Fruit fly (Drosophila melanogaster) whole organism, embryonic: Measurements from ENCODE around the gene CG43072.

Source experiments
- Asciz ChIP-seq: fragments of 200-800 bp; sonication (Bioruptor generic); optimal IDR thresholded peaks from 2 replicates; lab custom pipeline; 2017; ENCODE audit warnings: missing biosample characterization, mild to moderate bottlenecking, missing genetic modification characterization, missing genetic modification reagents
- BtbVII ChIP-seq: fragments of 200-800 bp; sonication (Bioruptor generic); optimal IDR thresholded peaks from 3 replicates; lab custom pipeline; 2017; ENCODE audit warnings: missing biosample characterization, mild to moderate bottlenecking, missing genetic modification characterization
- CG10959 ChIP-seq: fragments of 200-800 bp; sonication (Bioruptor generic); IDR thresholded peaks from 2 replicates; pipeline ENCODE4 v1.3.6; 2022; ENCODE audit warnings: missing biosample characterization, missing genetic modification characterization
- CG10979 ChIP-seq: fragments of 200-800 bp; sonication (Bioruptor generic); optimal IDR thresholded peaks from 2 replicates; lab custom pipeline; 2018; ENCODE audit warnings: missing biosample characterization, mild to moderate bottlenecking, missing genetic modification characterization, moderate library complexity
- CG11695 ChIP-seq: fragments of 200-800 bp; sonication (Bioruptor generic); IDR thresholded peaks from 3 replicates; pipeline ENCODE4 v1.3.6; 2022; ENCODE audit warnings: missing biosample characterization, missing genetic modification characterization
- CG11696 ChIP-seq: fragments of 200-800 bp; sonication (Bioruptor generic); IDR thresholded peaks from 2 replicates; pipeline ENCODE4 v1.3.6; 2022; ENCODE audit warnings: missing biosample characterization, missing genetic modification characterization
- CG12219 ChIP-seq: fragments of 200-800 bp; sonication (Bioruptor generic); optimal IDR thresholded peaks from 3 replicates; lab custom pipeline; 2018; ENCODE audit warnings: missing biosample characterization, mild to moderate bottlenecking, missing genetic modification characterization
- CG13775 ChIP-seq: fragments of 200-800 bp; sonication (Bioruptor generic); optimal IDR thresholded peaks from 3 replicates; lab custom pipeline; 2017; ENCODE audit warnings: missing biosample characterization, mild to moderate bottlenecking, missing genetic modification characterization
- CG14710 ChIP-seq: fragments of 200-800 bp; sonication (Bioruptor generic); optimal IDR thresholded peaks from 3 replicates; lab custom pipeline; 2019; ENCODE audit warnings: missing biosample characterization, mild to moderate bottlenecking, missing genetic modification characterization, moderate library complexity
- CG14860 ChIP-seq: fragments of 200-800 bp; sonication (Bioruptor generic); IDR thresholded peaks from 3 replicates; pipeline ENCODE4 v1.3.6; 2022; ENCODE audit warnings: missing biosample characterization, missing genetic modification characterization; ENCODE audit not compliant: partially characterized antibody
- CG14965 ChIP-seq: fragments of 200-800 bp; sonication (Bioruptor generic); optimal IDR thresholded peaks from 2 replicates; lab custom pipeline; 2016; ENCODE audit warnings: missing biosample characterization, missing genetic modification characterization, borderline replicate concordance
- CG16815 ChIP-seq: fragments of 200-800 bp; sonication (Bioruptor generic); optimal IDR thresholded peaks from 3 replicates; lab custom pipeline; 2017; ENCODE audit warnings: missing biosample characterization, mild to moderate bottlenecking, missing genetic modification characterization
- CG18011 ChIP-seq: fragments of 200-800 bp; sonication (Bioruptor generic); optimal IDR thresholded peaks from 2 replicates; lab custom pipeline; 2017; ENCODE audit warnings: missing biosample characterization, missing genetic modification characterization, mild to moderate bottlenecking, moderate library complexity, missing genotype
- CG4328 ChIP-seq: fragments of 200-800 bp; sonication (Bioruptor generic); optimal IDR thresholded peaks from 3 replicates; lab custom pipeline; 2017; ENCODE audit warnings: missing biosample characterization, missing genetic modification reagents, missing genetic modification characterization
- CG6272 ChIP-seq: fragments of 200-800 bp; sonication (Bioruptor generic); IDR thresholded peaks from 2 replicates; pipeline ENCODE4 v1.3.6; 2022; ENCODE audit warnings: missing biosample characterization, missing genetic modification characterization
- CG6791 ChIP-seq: fragments of 200-800 bp; sonication (Bioruptor generic); IDR thresholded peaks from 3 replicates; pipeline ENCODE4 v1.3.6; 2022; ENCODE audit warnings: missing biosample characterization, missing genetic modification characterization; ENCODE audit not compliant: partially characterized antibody
- CG7745 ChIP-seq: fragments of 200-800 bp; sonication (Bioruptor generic); optimal IDR thresholded peaks from 2 replicates; lab custom pipeline; 2018; ENCODE audit warnings: missing biosample characterization, mild to moderate bottlenecking, missing genetic modification characterization, moderate library complexity
- CG8089 ChIP-seq: fragments of 200-800 bp; sonication (Bioruptor generic); optimal IDR thresholded peaks from 3 replicates; lab custom pipeline; 2016; ENCODE audit warnings: missing biosample characterization, missing genetic modification characterization
- CG8765 ChIP-seq: fragments of 200-800 bp; sonication (Bioruptor generic); IDR thresholded peaks from 2 replicates; pipeline ENCODE4 v1.3.6; 2022; ENCODE audit warnings: missing biosample characterization, missing genetic modification characterization
- D ChIP-seq, 2 experiments: fragments of 200-800 bp in 1 of 2; fragments of >200 bp in 1 of 2; sonication (Bioruptor generic) in 1 of 2; optimal IDR thresholded peaks; 2 replicates in 1 of 2; 3 replicates in 1 of 2; lab custom pipeline; 2017; ENCODE audit warnings: mild to moderate bottlenecking in 1 of 2, missing biosample characterization in 1 of 2, missing genetic modification characterization in 1 of 2, missing genetic modification reagents in 1 of 2
- Dad ChIP-seq: fragments of 200-800 bp; sonication (Bioruptor generic); optimal IDR thresholded peaks from 3 replicates; lab custom pipeline; 2016; ENCODE audit warnings: missing biosample characterization, missing genetic modification characterization
- Doc3 ChIP-seq: fragments of 200-800 bp; sonication (Bioruptor generic); IDR thresholded peaks from 3 replicates; pipeline ENCODE4 v1.3.6; 2022; ENCODE audit warnings: missing biosample characterization, missing genetic modification characterization; ENCODE audit not compliant: partially characterized antibody
- Dp ChIP-seq: fragments of 200-800 bp; sonication (Bioruptor generic); optimal IDR thresholded peaks from 2 replicates; lab custom pipeline; 2018; ENCODE audit warnings: missing biosample characterization, mild to moderate bottlenecking, missing genetic modification characterization, moderate library complexity
- Eip74EF ChIP-seq, 2 experiments: fragments of 200-800 bp in 1 of 2; fragments of >200 bp in 1 of 2; sonication (Bioruptor generic) in 1 of 2; optimal IDR thresholded peaks; 2 replicates each; lab custom pipeline; 2017 to 2019; ENCODE audit warnings: missing biosample characterization in 2 of 2, missing genetic modification characterization in 2 of 2, mild to moderate bottlenecking in 1 of 2, moderate library complexity in 1 of 2
- Ets65A ChIP-seq: fragments of 200-800 bp; sonication (Bioruptor generic); peaks from one replicate; lab custom pipeline; 2016; ENCODE audit warnings: missing biosample characterization, missing genetic modification characterization
- MTF-1 ChIP-seq: fragments of 200-800 bp; sonication (Bioruptor generic); optimal IDR thresholded peaks from 2 replicates; lab custom pipeline; 2018; ENCODE audit warnings: missing biosample characterization, mild to moderate bottlenecking, missing genetic modification characterization, borderline replicate concordance
- Myb ChIP-seq: fragments of 200-800 bp; sonication (Bioruptor generic); optimal IDR thresholded peaks from 2 replicates; lab custom pipeline; 2016; ENCODE audit warnings: missing biosample characterization, missing genetic modification characterization
- Ptx1 ChIP-seq: fragments of 200-800 bp; sonication (Bioruptor generic); IDR thresholded peaks from 2 replicates; pipeline ENCODE4 v1.3.6; 2022; ENCODE audit warnings: missing biosample characterization, missing genetic modification characterization
- Usf ChIP-seq: fragments of 200-800 bp; sonication (Bioruptor generic); optimal IDR thresholded peaks from 2 replicates; lab custom pipeline; 2017; ENCODE audit warnings: missing genotype, missing biosample characterization, missing genetic modification characterization
- YL-1 ChIP-seq: fragments of 200-800 bp; sonication (Bioruptor generic); optimal IDR thresholded peaks from 3 replicates; lab custom pipeline; 2017; ENCODE audit warnings: missing biosample characterization, mild to moderate bottlenecking, missing genetic modification characterization
- bigmax ChIP-seq: fragments of 200-800 bp; sonication (Bioruptor generic); optimal IDR thresholded peaks from 2 replicates; lab custom pipeline; 2018; ENCODE audit warnings: missing biosample characterization, mild to moderate bottlenecking, missing genetic modification characterization
- bowl ChIP-seq: fragments of 200-800 bp; sonication (Bioruptor generic); IDR thresholded peaks from 2 replicates; pipeline ENCODE4 v1.3.6; 2022; ENCODE audit warnings: missing biosample characterization, missing genetic modification characterization
- cad ChIP-seq: fragments of >200 bp; optimal IDR thresholded peaks from 2 replicates; lab custom pipeline; 2017; ENCODE audit warnings: missing biosample characterization, missing genetic modification characterization
- chinmo ChIP-seq: fragments of 200-800 bp; sonication (Bioruptor generic); IDR thresholded peaks from 4 replicates; pipeline ENCODE4 v1.3.6; 2022; ENCODE audit warnings: missing biosample characterization, missing genetic modification characterization; ENCODE audit not compliant: partially characterized antibody
- dimm ChIP-seq: fragments of 200-800 bp; sonication (Bioruptor generic); IDR thresholded peaks from 2 replicates; pipeline ENCODE4 v1.3.6; 2022; ENCODE audit warnings: missing biosample characterization, missing genetic modification characterization
- ems ChIP-seq: fragments of 200-800 bp; sonication (Bioruptor generic); optimal IDR thresholded peaks from 3 replicates; lab custom pipeline; 2016; ENCODE audit warnings: missing biosample characterization, missing genetic modification characterization
- gce ChIP-seq: fragments of 200-800 bp; sonication (Bioruptor generic); IDR thresholded peaks from 3 replicates; pipeline ENCODE4 v1.3.6; 2022; ENCODE audit warnings: missing biosample characterization, missing genetic modification characterization
- gsb ChIP-seq: fragments of 200-800 bp; sonication (Bioruptor generic); IDR thresholded peaks from 2 replicates; pipeline ENCODE4 v1.3.6; 2022; ENCODE audit warnings: missing biosample characterization, missing genetic modification characterization
- lilli ChIP-seq: fragments of 200-800 bp; sonication (Bioruptor generic); optimal IDR thresholded peaks from 3 replicates; lab custom pipeline; 2016; ENCODE audit warnings: missing biosample characterization, missing genetic modification characterization
- nerfin-2 ChIP-seq: fragments of 200-800 bp; sonication (Bioruptor generic); IDR thresholded peaks from 2 replicates; pipeline ENCODE4 v1.3.6; 2022; ENCODE audit warnings: missing biosample characterization, missing genetic modification characterization; ENCODE audit not compliant: partially characterized antibody
- ranshi ChIP-seq: fragments of 200-800 bp; sonication (Bioruptor generic); IDR thresholded peaks from 2 replicates; pipeline ENCODE4 v1.3.6; 2022; ENCODE audit warnings: missing biosample characterization, missing genetic modification characterization
- row ChIP-seq: fragments of 200-800 bp; sonication (Bioruptor generic); IDR thresholded peaks from 3 replicates; pipeline ENCODE4 v1.3.6; 2022; ENCODE audit warnings: missing biosample characterization, missing genetic modification characterization
- sisA ChIP-seq: fragments of 200-800 bp; sonication (Bioruptor generic); IDR thresholded peaks from 2 replicates; pipeline ENCODE4 v1.3.6; 2022; ENCODE audit warnings: missing biosample characterization, missing genetic modification characterization
- ssp ChIP-seq: fragments of 200-800 bp; sonication (Bioruptor generic); IDR thresholded peaks from 2 replicates; pipeline ENCODE4 v1.3.6; 2022; ENCODE audit warnings: missing biosample characterization, missing genetic modification characterization
- vnd ChIP-seq: fragments of 200-800 bp; sonication (Bioruptor generic); IDR thresholded peaks from 3 replicates; pipeline ENCODE4 v1.3.6; 2022; ENCODE audit warnings: missing biosample characterization, missing genetic modification characterization; ENCODE audit not compliant: partially characterized antibody
- vvl ChIP-seq: fragments of 200-800 bp; sonication (Bioruptor generic); IDR thresholded peaks from 2 replicates; pipeline ENCODE4 v1.3.6; 2022; ENCODE audit warnings: missing biosample characterization, missing genetic modification characterization
- yki ChIP-seq: fragments of >200 bp; optimal IDR thresholded peaks from 3 replicates; lab custom pipeline; 2018
- zen ChIP-seq: fragments of 200-800 bp; sonication (Bioruptor generic); optimal IDR thresholded peaks from 3 replicates; lab custom pipeline; 2018; ENCODE audit warnings: missing biosample characterization, mild to moderate bottlenecking, missing genetic modification characterization, moderate library complexity

Gene CG43072

DNA sequence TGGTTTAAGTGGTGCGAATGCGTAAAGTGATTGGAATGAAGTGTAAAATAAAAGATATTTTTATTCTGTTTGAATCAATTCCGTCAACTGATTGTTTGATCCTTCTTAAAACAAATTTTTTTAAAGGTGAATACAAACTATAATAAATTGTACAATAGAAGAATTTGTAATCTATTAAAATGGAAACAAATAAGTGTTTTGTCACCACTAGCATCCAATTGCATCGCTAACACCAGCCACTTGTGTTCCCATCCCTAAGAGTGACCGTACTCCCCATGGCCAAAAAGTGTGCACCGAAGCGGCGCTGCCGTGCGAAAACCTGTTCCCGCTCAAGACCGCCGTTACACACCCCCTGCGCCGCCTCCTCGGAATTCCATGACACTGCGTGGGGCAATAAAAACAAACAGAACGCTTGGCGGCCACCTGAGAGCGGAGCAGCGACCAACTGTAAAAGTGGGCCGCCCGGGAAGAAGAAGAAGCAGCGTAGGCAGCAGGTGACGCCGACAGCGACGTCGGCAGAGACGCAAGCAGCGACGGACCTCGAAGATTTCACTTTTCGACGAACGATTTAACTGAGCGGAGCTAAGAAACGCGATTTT lies 37.9 kb upstream of the CG43072 start, which contains the start of gene Pdss2 (continued):
- TF ChIP-seq Eip74EF (GFP tag; optimal IDR thresholded peaks at IDR 0.05; lab: Kevin White, UChicago), result peak in 1 of 2 experiments; percentile 47
- TF ChIP-seq vnd, result peak; percentile 56
- peak; percentile 78 for TF ChIP-seq CG6791 (GFP tag; lab: Robert Waterston, UW)
- no peak for TF ChIP-seq gce (GFP tag; lab: Robert Waterston, UW)
- TF ChIP-seq CG14860 (GFP tag; lab: Robert Waterston, UW), result peak; percentile 39; the same call in 2 of the 3 replicates
- TF ChIP-seq bowl (GFP tag; lab: Robert Waterston, UW), result 0 out of 2 replicates have a peak, but pooled peaks have one; percentile 14
- TF ChIP-seq CG18011, result peak; percentile 46
- TF ChIP-seq Myb (GFP tag; lab: Kevin White, UChicago), result peak; percentile 24
- TF ChIP-seq CG11696 (GFP tag; lab: Robert Waterston, UW), result 0 out of 2 replicates have a peak, but pooled peaks have one; percentile 33
- peak; percentile 47 for TF ChIP-seq CG10979 (tag; lab: Kevin White, UChicago)
- peak; percentile 18 for TF ChIP-seq BtbVII (GFP tag; lab: Kevin White, UChicago)
- peak; percentile 68 for TF ChIP-seq Doc3 (GFP tag; lab: Robert Waterston, UW)
- TF ChIP-seq bigmax (GFP tag; lab: Kevin White, UChicago), result peak; percentile 39
- peak; percentile 61 for TF ChIP-seq YL-1 (GFP tag; lab: Kevin White, UChicago)
- TF ChIP-seq vvl (GFP tag; lab: Robert Waterston, UW), result peak; percentile 78
- peak; percentile 77 for TF ChIP-seq Ptx1
- TF ChIP-seq gsb (GFP tag; lab: Robert Waterston, UW), result peak; percentile 57
- peak; percentile 85 for TF ChIP-seq CG13775 (GFP tag; lab: Kevin White, UChicago)
- peak; percentile 92 for TF ChIP-seq row (GFP tag; lab: Robert Waterston, UW)
- TF ChIP-seq Dad (GFP tag; lab: Kevin White, UChicago), result peak; percentile 43
- peak; percentile 55 for TF ChIP-seq CG16815 (GFP tag; lab: Kevin White, UChicago)
- peak; percentile 96 for TF ChIP-seq Ets65A
- no peak for TF ChIP-seq dimm
- peak; percentile 77 for TF ChIP-seq ssp (GFP tag; lab: Robert Waterston, UW)
- TF ChIP-seq cad, result no peak
- peak; percentile 53 for TF ChIP-seq CG4328 (GFP tag; lab: Kevin White, UChicago)
- peak; percentile 89 for TF ChIP-seq CG14710
- peak; percentile 38; the same call in 1 of the 2 replicates for TF ChIP-seq nerfin-2 (GFP tag; lab: Robert Waterston, UW)
- peak; percentile 86 for TF ChIP-seq lilli (GFP tag; lab: Kevin White, UChicago)
- TF ChIP-seq CG8089, result peak; percentile 55
- TF ChIP-seq chinmo (GFP tag; lab: Robert Waterston, UW), result peak; percentile 99
- TF ChIP-seq Usf (GFP tag; lab: Kevin White, UChicago), result peak; percentile 52
- TF ChIP-seq zen (tag; lab: Kevin White, UChicago), result peak; percentile 12
- TF ChIP-seq Asciz, result peak; percentile 42
- TF ChIP-seq CG11695 (GFP tag; lab: Robert Waterston, UW), result peak; percentile 38; the same call in 1 of the 3 replicates
- TF ChIP-seq CG14965, result no peak
- peak; percentile 72; the same call in 1 of the 2 replicates for TF ChIP-seq ranshi (GFP tag; lab: Robert Waterston, UW)
- TF ChIP-seq CG10959, result peak; percentile 62; the same call in 1 of the 2 replicates
- TF ChIP-seq sisA (GFP tag; lab: Robert Waterston, UW), result peak; percentile 80
- TF ChIP-seq CG12219 (GFP tag; lab: Kevin White, UChicago), result peak; percentile 2
- TF ChIP-seq CG8765 (GFP tag; lab: Robert Waterston, UW), result peak; percentile 66; the same call in 1 of the 2 replicates
- TF ChIP-seq CG7745 (tag; lab: Kevin White, UChicago), result no peak
- peak; percentile 73 for TF ChIP-seq ems (GFP tag; lab: Kevin White, UChicago)
- peak; percentile 7 for TF ChIP-seq Dp
- TF ChIP-seq MTF-1 (GFP tag; lab: Kevin White, UChicago), result peak; percentile 72
- peak; percentile 85 for TF ChIP-seq CG6272 (GFP tag; lab: Robert Waterston, UW)
- no peak for TF ChIP-seq D (optimal IDR thresholded peaks at IDR 0.05; lab: Kevin White, UChicago)
- peak; percentile 1 for TF ChIP-seq D (GFP tag; optimal IDR thresholded peaks at IDR 0.05; lab: Kevin White, UChicago)
- TF ChIP-seq yki (lab: Kevin White, UChicago), result no peak
